Fruit fly (Drosophila melanogaster) whole organism, embryonic: ENCODE results near the gene COX7AL2.

Experiments
- B-H1 ChIP-seq: fragments of 200-800 bp; sonication (Bioruptor generic); IDR thresholded peaks from 3 replicates; pipeline ENCODE4 v1.3.6; 2022; ENCODE audit warnings: missing biosample characterization, missing genetic modification characterization
- Bdp1 ChIP-seq: fragments of 200-800 bp; sonication (Bioruptor generic); optimal IDR thresholded peaks from 3 replicates; lab custom pipeline; 2016; ENCODE audit warnings: missing biosample characterization, missing genetic modification characterization
- CG11085 ChIP-seq: fragments of 200-800 bp; sonication (Bioruptor generic); IDR thresholded peaks from 2 replicates; pipeline ENCODE4 v1.3.6; 2022; ENCODE audit warnings: missing biosample characterization, missing genetic modification characterization
- CG11093 ChIP-seq: fragments of 200-800 bp; sonication (Bioruptor generic); IDR thresholded peaks from 3 replicates; pipeline ENCODE4 v1.3.6; 2022; ENCODE audit warnings: missing biosample characterization, missing genetic modification characterization
- CG11695 ChIP-seq: fragments of 200-800 bp; sonication (Bioruptor generic); IDR thresholded peaks from 3 replicates; pipeline ENCODE4 v1.3.6; 2022; ENCODE audit warnings: missing biosample characterization, missing genetic modification characterization
- CG12219 ChIP-seq: fragments of 200-800 bp; sonication (Bioruptor generic); optimal IDR thresholded peaks from 3 replicates; lab custom pipeline; 2018; ENCODE audit warnings: missing biosample characterization, mild to moderate bottlenecking, missing genetic modification characterization
- CG12299 ChIP-seq: fragments of 200-800 bp; sonication (Bioruptor generic); optimal IDR thresholded peaks from 2 replicates; lab custom pipeline; 2018; ENCODE audit warnings: missing biosample characterization, mild to moderate bottlenecking, missing genetic modification characterization
- CG12391 ChIP-seq: fragments of 200-800 bp; sonication (Bioruptor generic); optimal IDR thresholded peaks from 3 replicates; lab custom pipeline; 2018; ENCODE audit warnings: missing biosample characterization, mild to moderate bottlenecking, missing genetic modification characterization, moderate library complexity
- CG15696 ChIP-seq: fragments of 200-800 bp; sonication (Bioruptor generic); optimal IDR thresholded peaks from 2 replicates; lab custom pipeline; 2019; ENCODE audit warnings: missing biosample characterization, mild to moderate bottlenecking, missing genetic modification characterization, moderate library complexity
- CG16779 ChIP-seq: fragments of 200-800 bp; sonication (Bioruptor generic); IDR thresholded peaks from 2 replicates; pipeline ENCODE4 v1.3.6; 2022; ENCODE audit warnings: missing biosample characterization, missing genetic modification characterization
- CG17186 ChIP-seq: fragments of 200-800 bp; sonication (Bioruptor generic); optimal IDR thresholded peaks from 3 replicates; lab custom pipeline; 2017; ENCODE audit warnings: missing biosample characterization, missing genetic modification reagents, missing genetic modification characterization
- CG1832 ChIP-seq: fragments of 200-800 bp; sonication (Bioruptor generic); optimal IDR thresholded peaks from 2 replicates; lab custom pipeline; 2017; ENCODE audit warnings: missing biosample characterization, mild to moderate bottlenecking, missing genetic modification characterization, inconsistent platforms
- CG32772 ChIP-seq: fragments of 200-800 bp; sonication (Bioruptor generic); IDR thresholded peaks from 2 replicates; pipeline ENCODE4 v1.3.6; 2022; ENCODE audit warnings: missing biosample characterization, missing genetic modification characterization
- CG3407 ChIP-seq: fragments of 200-800 bp; sonication (Bioruptor generic); optimal IDR thresholded peaks from 2 replicates; lab custom pipeline; 2018; ENCODE audit warnings: missing biosample characterization, mild to moderate bottlenecking, missing genetic modification characterization
- CG3726 ChIP-seq: fragments of 200-800 bp; sonication (Bioruptor generic); IDR thresholded peaks from 3 replicates; pipeline ENCODE4, ENCODE4 v1.3.6; 2022; ENCODE audit warnings: missing biosample characterization, missing genetic modification characterization
- CG5245 ChIP-seq: fragments of 200-800 bp; sonication (Bioruptor generic); optimal IDR thresholded peaks from 3 replicates; lab custom pipeline; 2016; ENCODE audit warnings: missing biosample characterization, missing genetic modification characterization
- CG6272 ChIP-seq: fragments of 200-800 bp; sonication (Bioruptor generic); IDR thresholded peaks from 2 replicates; pipeline ENCODE4 v1.3.6; 2022; ENCODE audit warnings: missing biosample characterization, missing genetic modification characterization
- CG7372 ChIP-seq: fragments of 200-800 bp; sonication (Bioruptor generic); IDR thresholded peaks from 2 replicates; pipeline ENCODE4 v1.3.6; 2022; ENCODE audit warnings: missing biosample characterization, missing genetic modification characterization
- CG8290 ChIP-seq, 3 experiments: fragments of 200-800 bp; sonication (Bioruptor generic); optimal IDR thresholded peaks; 2 replicates each; lab custom pipeline; 2016 to 2019; ENCODE audit warnings: missing biosample characterization in 3 of 3, missing genetic modification characterization in 3 of 3, mild to moderate bottlenecking in 2 of 3, moderate library complexity in 1 of 3
- CG8388 ChIP-seq: fragments of 200-800 bp; sonication (Bioruptor generic); optimal IDR thresholded peaks from 2 replicates; lab custom pipeline; 2019; ENCODE audit warnings: missing biosample characterization, mild to moderate bottlenecking, missing genetic modification characterization, moderate library complexity
- CG8944 ChIP-seq: fragments of 200-800 bp; sonication (Bioruptor generic); optimal IDR thresholded peaks from 3 replicates; lab custom pipeline; 2016; ENCODE audit warnings: missing biosample characterization, missing genetic modification characterization
- CG9215 ChIP-seq: fragments of 200-800 bp; sonication (Bioruptor generic); IDR thresholded peaks from 2 replicates; pipeline ENCODE4 v1.3.6; 2022; ENCODE audit warnings: missing biosample characterization, missing genetic modification characterization
- Camta ChIP-seq: fragments of 200-800 bp; sonication (Bioruptor generic); optimal IDR thresholded peaks from 2 replicates; lab custom pipeline; 2016; ENCODE audit warnings: missing biosample characterization, missing genetic modification characterization
- D19B ChIP-seq: fragments of 200-800 bp; sonication (Bioruptor generic); optimal IDR thresholded peaks from 2 replicates; lab custom pipeline; 2017; ENCODE audit warnings: missing biosample characterization, mild to moderate bottlenecking, missing genetic modification characterization
- E2f2 ChIP-seq: fragments of 200-800 bp; sonication (Bioruptor generic); IDR thresholded peaks from 2 replicates; pipeline ENCODE4 v1.3.6; 2022; ENCODE audit warnings: missing biosample characterization, missing genetic modification characterization
- Eip74EF ChIP-seq, 2 experiments: fragments of 200-800 bp in 1 of 2; fragments of >200 bp in 1 of 2; sonication (Bioruptor generic) in 1 of 2; optimal IDR thresholded peaks; 2 replicates each; lab custom pipeline; 2017 to 2019; ENCODE audit warnings: missing biosample characterization in 2 of 2, missing genetic modification characterization in 2 of 2, mild to moderate bottlenecking in 1 of 2, moderate library complexity in 1 of 2
- Hr39 ChIP-seq: fragments of >200 bp; optimal IDR thresholded peaks from 2 replicates; lab custom pipeline; 2017
- Hr51 ChIP-seq, 2 experiments: fragments of 200-800 bp; sonication (Bioruptor generic); optimal IDR thresholded peaks; 2 replicates in 1 of 2; 3 replicates in 1 of 2; lab custom pipeline; 2016 to 2018; ENCODE audit warnings: missing biosample characterization in 2 of 2, missing genetic modification characterization in 2 of 2, mild to moderate bottlenecking in 1 of 2, moderate library complexity in 1 of 2
- Lim3 ChIP-seq: fragments of 200-800 bp; sonication (Bioruptor generic); IDR thresholded peaks from 2 replicates; pipeline ENCODE4 v1.3.6; 2022; ENCODE audit warnings: missing biosample characterization, missing genetic modification characterization
- MBD-R2 ChIP-seq: fragments of 200-800 bp; sonication (Bioruptor generic); IDR thresholded peaks from 2 replicates; pipeline ENCODE4 v1.3.6; 2022; ENCODE audit warnings: missing biosample characterization, missing genetic modification characterization
- NC2α ChIP-seq: fragments of 200-800 bp; sonication (Bioruptor generic); optimal IDR thresholded peaks from 2 replicates; lab custom pipeline; 2016; ENCODE audit warnings: missing biosample characterization, missing genetic modification characterization
- NfI ChIP-seq: fragments of 200-800 bp; sonication (Bioruptor generic); optimal IDR thresholded peaks from 3 replicates; lab custom pipeline; 2018; ENCODE audit warnings: missing biosample characterization, mild to moderate bottlenecking, missing genetic modification characterization, moderate library complexity
- PHDP ChIP-seq: fragments of 200-800 bp; sonication (Bioruptor generic); optimal IDR thresholded peaks from 3 replicates; lab custom pipeline; 2018; ENCODE audit warnings: missing biosample characterization, mild to moderate bottlenecking, missing genetic modification characterization, moderate library complexity
- Pdp1 ChIP-seq, 2 experiments: fragments of 200-800 bp; sonication (Bioruptor generic); optimal IDR thresholded peaks; 3 replicates each; lab custom pipeline; 2016; ENCODE audit warnings: missing biosample characterization in 2 of 2, missing genetic modification characterization in 2 of 2, mild to moderate bottlenecking in 1 of 2, moderate library complexity in 1 of 2
- Trl ChIP-seq, 3 experiments: fragments of >200 bp in 2 of 3; fragments of 200-800 bp in 1 of 3; sonication (Bioruptor generic) in 1 of 3; optimal IDR thresholded peaks; 2 replicates in 1 of 3; 3 replicates in 2 of 3; lab custom pipeline; 2016 to 2017; ENCODE audit warnings: missing biosample characterization in 1 of 3, missing genetic modification characterization in 1 of 3
- bigmax ChIP-seq: fragments of 200-800 bp; sonication (Bioruptor generic); optimal IDR thresholded peaks from 2 replicates; lab custom pipeline; 2018; ENCODE audit warnings: missing biosample characterization, mild to moderate bottlenecking, missing genetic modification characterization
- emc ChIP-seq: fragments of 200-800 bp; sonication (Bioruptor generic); optimal IDR thresholded peaks from 2 replicates; lab custom pipeline; 2016; ENCODE audit warnings: missing biosample characterization, missing genetic modification characterization
- gem ChIP-seq: fragments of 200-800 bp; sonication (Bioruptor generic); optimal IDR thresholded peaks from 2 replicates; lab custom pipeline; 2019; ENCODE audit warnings: missing biosample characterization, mild to moderate bottlenecking, missing genetic modification characterization, moderate library complexity
- lilli ChIP-seq: fragments of 200-800 bp; sonication (Bioruptor generic); optimal IDR thresholded peaks from 3 replicates; lab custom pipeline; 2016; ENCODE audit warnings: missing biosample characterization, missing genetic modification characterization
- luna ChIP-seq: fragments of 200-800 bp; sonication (Bioruptor generic); optimal IDR thresholded peaks from 2 replicates; lab custom pipeline; 2016; ENCODE audit warnings: missing biosample characterization, missing genetic modification characterization
- nerfin-2 ChIP-seq: fragments of 200-800 bp; sonication (Bioruptor generic); IDR thresholded peaks from 2 replicates; pipeline ENCODE4 v1.3.6; 2022; ENCODE audit warnings: missing biosample characterization, missing genetic modification characterization; ENCODE audit not compliant: partially characterized antibody
- prd ChIP-seq, 3 experiments: fragments of >200 bp in 2 of 3; fragments of 200-800 bp in 1 of 3; sonication (Bioruptor generic) in 1 of 3; optimal IDR thresholded peaks in 2 of 3; IDR thresholded peaks in 1 of 3; 2 replicates in 2 of 3; 3 replicates in 1 of 3; pipeline versions ENCODE4 v1.3.6 to Lab custom; 2017 to 2022; ENCODE audit warnings: missing biosample characterization in 1 of 3, missing genetic modification characterization in 1 of 3
- row ChIP-seq: fragments of 200-800 bp; sonication (Bioruptor generic); IDR thresholded peaks from 3 replicates; pipeline ENCODE4 v1.3.6; 2022; ENCODE audit warnings: missing biosample characterization, missing genetic modification characterization
- schlank ChIP-seq: fragments of 200-800 bp; sonication (Bioruptor generic); optimal IDR thresholded peaks from 2 replicates; lab custom pipeline; 2018; ENCODE audit warnings: missing biosample characterization, mild to moderate bottlenecking, missing genetic modification characterization
- ssp ChIP-seq: fragments of 200-800 bp; sonication (Bioruptor generic); IDR thresholded peaks from 2 replicates; pipeline ENCODE4 v1.3.6; 2022; ENCODE audit warnings: missing biosample characterization, missing genetic modification characterization
- tna ChIP-seq: fragments of 200-800 bp; sonication (Bioruptor generic); IDR thresholded peaks from 2 replicates; pipeline ENCODE4 v1.3.6; 2022; ENCODE audit warnings: missing biosample characterization, missing genetic modification characterization; ENCODE audit not compliant: partially characterized antibody
- unc-4 ChIP-seq: fragments of 200-800 bp; sonication (Bioruptor generic); IDR thresholded peaks from 2 replicates; pipeline ENCODE4 v1.3.6; 2022; ENCODE audit warnings: missing biosample characterization, missing genetic modification characterization; ENCODE audit not compliant: partially characterized antibody

Gene COX7AL2

dm6 chr2L:2226259-2227121 lies 28.8 kb upstream of the COX7AL2 start, which contains the start of the genes CG15387 and sau (continued):
- TF ChIP-seq Bdp1 (GFP tag; lab: Kevin White, UChicago) (peak; percentile 75), CG12299 (tag; lab: Kevin White, UChicago) (peak; percentile 86), schlank (tag; lab: Kevin White, UChicago) (peak; percentile 72), row (GFP tag; lab: Robert Waterston, UW) (peak; percentile 94), unc-4 (peak; percentile 94), CG7372 (GFP tag; lab: Robert Waterston, UW) (peak; percentile 83), CG15696 (tag; lab: Kevin White, UChicago) (peak; percentile 86), CG17186 (GFP tag; lab: Kevin White, UChicago) (peak; percentile 79), gem (tag; lab: Kevin White, UChicago) (peak; percentile 91), CG11695 (GFP tag; lab: Robert Waterston, UW) (peak; percentile 62; the same call in 1 of the 3 replicates), PHDP (tag; lab: Kevin White, UChicago) (peak; percentile 89), luna (GFP tag; lab: Kevin White, UChicago) (peak; percentile 87), Pdp1 (GFP tag; optimal IDR thresholded peaks at IDR 0.05; lab: Kevin White, UChicago) (peak; percentile 89 to 92), Hr51 (GFP tag; optimal IDR thresholded peaks at IDR 0.05; lab: Kevin White, UChicago) (peak; percentile 84 to 85), prd (optimal IDR thresholded peaks at IDR 0.05; lab: Kevin White, UChicago) (no peak), prd (GFP tag; IDR thresholded peaks at IDR 0.05; lab: Robert Waterston, UW) (peak; percentile 88), Hr39 (lab: Kevin White, UChicago) (no peak), CG3407 (GFP tag; lab: Kevin White, UChicago) (peak; percentile 84), CG3726 (GFP tag; lab: Robert Waterston, UW) (peak; percentile 52; the same call in 1 of the 3 replicates), ssp (peak; percentile 74), CG6272 (GFP tag; lab: Robert Waterston, UW) (peak; percentile 77), CG16779 (GFP tag; lab: Robert Waterston, UW) (peak; percentile 64), CG11093 (GFP tag; lab: Robert Waterston, UW) (peak; percentile 72), MBD-R2 (peak; percentile 90), CG8944 (GFP tag; lab: Kevin White, UChicago) (peak; percentile 93), CG1832 (GFP tag; lab: Kevin White, UChicago) (no peak), NC2α (GFP tag; lab: Kevin White, UChicago) (peak; percentile 81), tna (peak; percentile 72; the same call in 1 of the 2 replicates), bigmax (no peak), B-H1 (GFP tag; lab: Robert Waterston, UW) (peak; percentile 55; the same call in 2 of the 3 replicates), Eip74EF (GFP tag; optimal IDR thresholded peaks at IDR 0.05; lab: Kevin White, UChicago) (peak in 1 of 2 experiments; percentile 65), CG5245 (GFP tag; lab: Kevin White, UChicago) (peak; percentile 71), CG32772 (GFP tag; lab: Robert Waterston, UW) (peak; percentile 75), Camta (GFP tag; lab: Kevin White, UChicago) (peak; percentile 90), nerfin-2 (GFP tag; lab: Robert Waterston, UW) (peak; percentile 85), CG8290 (GFP tag; optimal IDR thresholded peaks at IDR 0.05; lab: Kevin White, UChicago) (peak; percentile 92), CG8290 (tag; optimal IDR thresholded peaks at IDR 0.05; lab: Kevin White, UChicago) (peak; percentile 70 to 88), D19B (GFP tag; lab: Kevin White, UChicago) (peak; percentile 56), CG9215 (GFP tag; lab: Robert Waterston, UW) (peak; percentile 77), CG8388 (GFP tag; lab: Kevin White, UChicago) (peak; percentile 81), Lim3 (no peak), CG11085 (GFP tag; lab: Robert Waterston, UW) (peak; percentile 76), E2f2 (GFP tag; lab: Robert Waterston, UW) (peak; percentile 65), emc (GFP tag; lab: Kevin White, UChicago) (peak; percentile 68), CG12391 (peak; percentile 95), CG12219 (peak; percentile 69), NfI (GFP tag; lab: Kevin White, UChicago) (peak; percentile 90), Trl (optimal IDR thresholded peaks at IDR 0.05; lab: Kevin White, UChicago) (no peak), Trl (GFP tag; optimal IDR thresholded peaks at IDR 0.05; lab: Kevin White, UChicago) (peak; percentile 96), lilli (peak; percentile 94)
